Worm (Caenorhabditis elegans) whole organism, L2 larva: ENCODE data around the gene rpb-12.
A peak's percentile ranks its signal among the peaks of the same experiment; 100 is the strongest.

Experiments used
- ama-1 ChIP-seq: fragments of 150-350 bp; optimal IDR thresholded peaks from 2 replicates; lab custom pipeline; 2018; ENCODE audit warnings: inconsistent platforms
- nhr-6 ChIP-seq: fragments of 150-350 bp; optimal IDR thresholded peaks from 2 replicates; lab custom pipeline; 2014; ENCODE audit warnings: missing biosample characterization, missing genetic modification characterization
- unc-55 ChIP-seq: fragments of 150-350 bp; sonication (generic microtip); optimal IDR thresholded peaks from 3 replicates; lab custom pipeline; 2014; ENCODE audit warnings: missing biosample characterization, missing genetic modification reagents, missing genetic modification characterization

DNA sequence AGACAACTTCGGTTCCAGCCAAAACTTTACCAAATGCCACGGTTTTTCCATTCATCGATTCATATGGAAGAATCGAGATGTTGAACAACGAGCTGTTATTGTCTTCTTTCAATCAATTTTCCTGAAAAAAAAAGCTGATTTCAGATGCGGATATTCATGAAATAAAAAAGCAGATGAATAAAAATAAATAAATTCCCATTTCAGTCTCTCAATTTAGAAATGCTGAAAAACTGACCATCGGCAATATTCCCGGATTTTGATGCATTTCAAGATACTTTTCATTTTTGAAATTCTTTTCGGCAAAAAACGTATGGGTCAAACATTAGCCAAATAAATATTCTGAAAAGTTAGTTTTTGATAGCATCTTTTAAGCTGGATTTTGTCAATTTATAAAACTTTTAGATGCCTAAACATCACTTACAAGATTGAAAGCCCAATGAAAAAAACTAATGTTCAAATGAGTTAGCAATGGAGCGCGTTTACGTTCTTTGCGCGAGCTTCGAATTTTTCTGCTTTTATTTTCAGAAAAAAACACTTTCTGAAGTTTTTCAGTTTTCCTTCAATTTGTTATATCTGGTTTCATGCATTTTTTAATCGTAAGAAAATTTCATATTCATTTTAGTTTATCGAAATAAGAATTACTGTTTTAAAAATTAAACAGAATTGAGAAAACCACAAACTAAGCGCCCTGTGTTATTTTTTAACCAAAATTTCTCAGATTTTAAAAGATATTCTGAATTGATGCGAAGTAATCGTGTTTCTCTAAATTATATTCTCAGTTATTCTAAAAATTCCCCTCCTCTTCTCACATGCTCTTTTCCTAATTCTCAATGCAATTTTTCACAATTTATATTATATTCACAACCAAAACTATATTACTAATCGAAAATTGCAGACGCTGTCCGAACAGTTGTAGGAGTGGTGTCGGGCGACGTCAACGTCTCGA lies 42.3 kb downstream of the rpb-12 start, which contains the start of the genes C01F6.14 and fem-3:
- TF ChIP-seq nhr-6 (tag; lab: Kevin White, UChicago) (no peak), ama-1 (lab: Kevin White, UChicago) (no peak), unc-55 (GFP tag; lab: Kevin White, UChicago) (peak; percentile 39)
